Fruit fly (Drosophila melanogaster): ENCODE measurements around the gene CG15771.
A peak's percentile ranks its signal among the peaks of the same experiment; 100 is the strongest.

Gene CG15771

dm6 chrX:5737157-5737556, 18.2 kb upstream of the CG15771 start (continued):
- 0 out of 2 replicates have a peak, but pooled peaks have one; percentile 4 for TF ChIP-seq CG5953 (GFP tag; IDR thresholded peaks at IDR 0.05)
- TF ChIP-seq Atf-2 (GFP tag; optimal IDR thresholded peaks at IDR 0.05) = no peak
- TF ChIP-seq hbn (GFP tag; IDR thresholded peaks at IDR 0.05; ENCODE audit: partially characterized antibody) = no peak
- TF ChIP-seq MBD-R2 (GFP tag; IDR thresholded peaks at IDR 0.05) = 0 out of 2 replicates have a peak, but pooled peaks have one; percentile 35
- TF ChIP-seq CkIIα-i1 (GFP tag; IDR thresholded peaks at IDR 0.05) = no peak
- no peak for TF ChIP-seq Poxn (GFP tag; IDR thresholded peaks at IDR 0.05)
- no peak for TF ChIP-seq CG8281 (tag; optimal IDR thresholded peaks at IDR 0.05)
- no peak for TF ChIP-seq CG17385 (GFP tag; optimal IDR thresholded peaks at IDR 0.05)
- TF ChIP-seq Bteb2 (GFP tag; optimal IDR thresholded peaks at IDR 0.05) = no peak
- TF ChIP-seq CG2202 (tag; optimal IDR thresholded peaks at IDR 0.05) = no peak
- no peak for TF ChIP-seq Awh (GFP tag; IDR thresholded peaks at IDR 0.05)
- TF ChIP-seq her (GFP tag; optimal IDR thresholded peaks at IDR 0.05) = no peak
- TF ChIP-seq CG1832 (GFP tag; optimal IDR thresholded peaks at IDR 0.05) = peak; percentile 70
- TF ChIP-seq NFAT (GFP tag; IDR thresholded peaks at IDR 0.05) = 0 out of 2 replicates have a peak, but pooled peaks have one; percentile 19
- TF ChIP-seq esg (GFP tag; conservative IDR thresholded peaks at IDR 0.05) = 0 out of 2 replicates have a peak, but pooled peaks have one; percentile 14
- no peak for TF ChIP-seq CG15073 (GFP tag; optimal IDR thresholded peaks at IDR 0.05)
- TF ChIP-seq Sin3A (optimal IDR thresholded peaks at IDR 0.05) = no peak
- TF ChIP-seq CG2199 (GFP tag; IDR thresholded peaks at IDR 0.05) = no peak
- TF ChIP-seq ind (GFP tag; optimal IDR thresholded peaks at IDR 0.05) = peak; percentile 50
- TF ChIP-seq CG14860 (GFP tag; IDR thresholded peaks at IDR 0.05; ENCODE audit: partially characterized antibody) = no peak
- TF ChIP-seq dysf (GFP tag; IDR thresholded peaks at IDR 0.05) = peak; percentile 49; the same call in 1 of the 3 replicates
- TF ChIP-seq tup (GFP tag; optimal IDR thresholded peaks at IDR 0.05) = no peak
- peak; percentile 30 for TF ChIP-seq CG3065 (GFP tag; optimal IDR thresholded peaks at IDR 0.05)
- peak; percentile 31 for TF ChIP-seq Meics (GFP tag; optimal IDR thresholded peaks at IDR 0.05)
- TF ChIP-seq CG12155 (GFP tag; optimal IDR thresholded peaks at IDR 0.05) = peak; percentile 12
- TF ChIP-seq CG31441 (GFP tag; IDR thresholded peaks at IDR 0.05) = no peak
- peak; percentile 21 for TF ChIP-seq CG2120 (GFP tag; optimal IDR thresholded peaks at IDR 0.05)
- TF ChIP-seq exex (tag; optimal IDR thresholded peaks at IDR 0.05) = no peak
- TF ChIP-seq CG6272 (GFP tag; IDR thresholded peaks at IDR 0.05) = peak; percentile 38; the same call in 1 of the 2 replicates
- TF ChIP-seq E2f1 (GFP tag; IDR thresholded peaks at IDR 0.05) = peak; percentile 17; the same call in 1 of the 2 replicates
- no peak for TF ChIP-seq repo (GFP tag; optimal IDR thresholded peaks at IDR 0.05)
- no peak for TF ChIP-seq btn (GFP tag; optimal IDR thresholded peaks at IDR 0.05)
- no peak for TF ChIP-seq CG2129 (GFP tag; IDR thresholded peaks at IDR 0.05; ENCODE audit: partially characterized antibody)
- no peak for TF ChIP-seq CG2116 (GFP tag; optimal IDR thresholded peaks at IDR 0.05)
- TF ChIP-seq otp (GFP tag; IDR thresholded peaks at IDR 0.05) = 0 out of 3 replicates have a peak, but pooled peaks have one; percentile 16
- no peak for TF ChIP-seq CG4707 (GFP tag; optimal IDR thresholded peaks at IDR 0.05)
- TF ChIP-seq CG6765 (GFP tag; optimal IDR thresholded peaks at IDR 0.05) = peak; percentile 8
- TF ChIP-seq Fer2 (tag; optimal IDR thresholded peaks at IDR 0.05) = no peak
- TF ChIP-seq aop (GFP tag; IDR thresholded peaks at IDR 0.05) = no peak
- TF ChIP-seq prd (optimal IDR thresholded peaks at IDR 0.05) = no peak
- peak; percentile 37; the same call in 1 of the 3 replicates for TF ChIP-seq prd (GFP tag; IDR thresholded peaks at IDR 0.05)
- peak; percentile 69; the same call in 2 of the 3 replicates for TF ChIP-seq ci (GFP tag; IDR thresholded peaks at IDR 0.05)
- no peak for TF ChIP-seq NC2β (GFP tag; optimal IDR thresholded peaks at IDR 0.05)
- no peak for TF ChIP-seq bab2 (GFP tag; optimal IDR thresholded peaks at IDR 0.05)
- TF ChIP-seq BtbVII (GFP tag; optimal IDR thresholded peaks at IDR 0.05) = no peak
- TF ChIP-seq pnt (GFP tag; optimal IDR thresholded peaks at IDR 0.05) = no peak
- TF ChIP-seq slbo (GFP tag; IDR thresholded peaks at IDR 0.05) = peak; percentile 61
- TF ChIP-seq Mrtf (GFP tag; IDR thresholded peaks at IDR 0.05) = peak; percentile 50; the same call in 1 of the 3 replicates
- no peak for TF ChIP-seq CG3163 (GFP tag; optimal IDR thresholded peaks at IDR 0.05)
- TF ChIP-seq CG1792 (GFP tag; optimal IDR thresholded peaks at IDR 0.05) = no peak
- TF ChIP-seq CG4424 (GFP tag; optimal IDR thresholded peaks at IDR 0.05) = peak; percentile 22
- TF ChIP-seq CG6175 (GFP tag; IDR thresholded peaks at IDR 0.05) = peak; percentile 41; the same call in 1 of the 3 replicates
- peak; percentile 20 for TF ChIP-seq Deaf1 (tag; optimal IDR thresholded peaks at IDR 0.05)

All from whole organism, embryonic.